Worm (Caenorhabditis elegans): ENCODE measurements around the gene sra-30.

The sra-30 gene

ce11 chrIV:15215470-15215869 lies 12.6 kb upstream of the sra-30 start, which contains the start of gene Y40H7A.10:
Y40H7A.10 (minus strand) TSS chrIV:15215597.
- TF ChIP-seq nhr-10 (tag; optimal IDR thresholded peaks at IDR 0.05) (no peak), madf-9 (GFP tag; conservative IDR thresholded peaks at IDR 0.05) (no peak), dve-1 (tag; optimal IDR thresholded peaks at IDR 0.05; ENCODE audit: insufficient read depth) (peak; percentile 43), dmd-6 (GFP tag; IDR thresholded peaks at IDR 0.05) (peak; percentile 77), T20F7.1 (GFP tag; optimal IDR thresholded peaks at IDR 0.05) (peak; percentile 3), mxl-2 (GFP tag; conservative IDR thresholded peaks at IDR 0.05) (no peak), nhr-41 (GFP tag; IDR thresholded peaks at IDR 0.05) (no peak), unc-39 (tag; optimal IDR thresholded peaks at IDR 0.05) (no peak), snpc-4 (tag; optimal IDR thresholded peaks at IDR 0.05) (no peak)

DNA sequence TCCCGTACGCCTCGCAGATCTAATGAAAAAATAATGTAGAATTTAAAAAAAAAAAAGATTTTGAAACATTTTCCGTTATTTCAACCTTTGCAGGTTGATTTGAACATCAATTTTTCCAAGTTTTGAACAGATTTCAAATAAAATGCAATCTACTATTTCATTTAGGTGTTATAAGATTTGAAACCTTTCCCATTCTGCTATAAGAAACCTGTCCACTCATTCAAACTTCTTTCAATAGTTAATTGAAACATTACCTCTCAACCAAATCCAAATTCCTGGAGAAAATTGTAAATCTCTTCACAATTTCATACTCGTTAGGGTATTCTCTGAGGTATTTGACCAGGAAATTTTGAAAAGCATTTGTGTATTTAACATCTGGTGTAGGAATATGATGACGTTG lies 11.9 kb upstream of the sra-30 start:
- TF ChIP-seq snpc-1.2 (GFP tag; IDR thresholded peaks at IDR 0.05) (peak; percentile 50; the same call in 1 of the 2 replicates), daf-12 (tag; optimal IDR thresholded peaks at IDR 0.05) (no peak), hlh-11 (tag; optimal IDR thresholded peaks at IDR 0.05) (no peak), set-16 (GFP tag; IDR thresholded peaks at IDR 0.05) (no peak), ceh-32 (tag; optimal IDR thresholded peaks at IDR 0.05; ENCODE audit: poor library complexity) (no peak)

DNA sequence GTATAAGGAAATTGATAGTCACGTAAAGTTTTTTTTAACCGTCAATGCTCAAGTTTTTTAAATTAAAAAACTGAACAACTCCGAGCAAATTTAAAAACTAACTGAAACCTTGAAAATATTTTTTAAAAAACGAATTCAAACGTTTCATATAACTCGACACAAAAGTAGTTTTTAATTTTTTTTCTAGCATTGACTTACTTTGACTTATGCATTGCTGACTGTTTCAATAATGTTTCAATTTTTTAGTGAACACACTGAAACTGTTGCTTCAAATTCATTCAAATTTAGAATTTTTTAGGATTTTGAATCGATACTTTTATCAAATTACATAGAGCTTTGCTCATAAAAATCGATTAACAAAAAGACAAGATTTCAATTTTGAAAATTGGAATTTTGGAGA lies 7.7 kb upstream of the sra-30 start:
- no peak for TF ChIP-seq lin-13 (GFP tag; optimal IDR thresholded peaks at IDR 0.05)
- no peak for TF ChIP-seq nhr-237 (tag; optimal IDR thresholded peaks at IDR 0.05)
- no peak for TF ChIP-seq hmg-1.1 (GFP tag; IDR thresholded peaks at IDR 0.05)
- TF ChIP-seq ztf-11 (tag; optimal IDR thresholded peaks at IDR 0.05) = no peak
- TF ChIP-seq ctbp-1 (GFP tag; IDR thresholded peaks at IDR 0.05) = no peak
- no peak for TF ChIP-seq unc-62 (GFP tag; optimal IDR thresholded peaks at IDR 0.05 in 1 of 2)
- no peak for TF ChIP-seq unc-62 (tag; optimal IDR thresholded peaks at IDR 0.05)
- no peak for TF ChIP-seq ces-1 (GFP tag; optimal IDR thresholded peaks at IDR 0.05)
- TF ChIP-seq ceh-82 (tag; optimal IDR thresholded peaks at IDR 0.05) = no peak
- TF ChIP-seq saeg-2 (GFP tag; IDR thresholded peaks at IDR 0.05) = no peak
- no peak for TF ChIP-seq spr-1 (tag; optimal IDR thresholded peaks at IDR 0.05)
- no peak for TF ChIP-seq spr-3 (GFP tag; optimal IDR thresholded peaks at IDR 0.05)
- TF ChIP-seq ztf-7 (tag; optimal IDR thresholded peaks at IDR 0.05) = no peak
- TF ChIP-seq tra-1 (GFP tag; IDR thresholded peaks at IDR 0.05) = no peak

DNA sequence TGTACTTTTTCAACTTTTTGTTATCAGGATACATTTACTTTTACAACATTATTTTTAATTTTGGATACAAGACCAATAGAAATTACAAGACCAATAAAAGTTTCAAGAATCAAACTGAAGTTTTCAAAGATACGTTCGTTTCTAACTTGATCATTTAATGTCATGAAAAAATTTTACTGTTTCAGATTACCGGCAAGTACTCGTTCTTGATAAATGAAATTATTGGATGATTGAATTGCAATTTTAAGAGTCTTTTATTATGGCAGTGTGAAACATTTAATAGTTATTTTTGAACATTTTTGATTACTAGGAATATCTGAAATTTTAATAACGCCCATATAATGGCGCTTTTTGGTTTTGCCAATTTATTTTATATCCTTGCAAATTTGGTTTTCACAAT lies 3.8 kb upstream of the sra-30 start:
- TF ChIP-seq F44E2.7 (GFP tag; IDR thresholded peaks at IDR 0.05) (no peak), lin-38 (GFP tag; IDR thresholded peaks at IDR 0.05) (no peak), snpc-1.2 (GFP tag; IDR thresholded peaks at IDR 0.05) (peak; percentile 55), nhr-42 (GFP tag; IDR thresholded peaks at IDR 0.05) (no peak), lsy-2 (tag; optimal IDR thresholded peaks at IDR 0.05) (no peak)

ce11 chrIV:15189450-15189849 lies 13.4 kb downstream of the sra-30 start:
- TF ChIP-seq snpc-1.2 (GFP tag; IDR thresholded peaks at IDR 0.05) (peak; percentile 66), mxl-2 (GFP tag; conservative IDR thresholded peaks at IDR 0.05) (0 out of 2 replicates have a peak, but pooled peaks have one; percentile 61), lin-1 (GFP tag; IDR thresholded peaks at IDR 0.05) (peak; percentile 39; the same call in 1 of the 2 replicates), Y105C5A.15 (GFP tag; IDR thresholded peaks at IDR 0.05) (peak; percentile 40; the same call in 1 of the 2 replicates), saeg-2 (GFP tag; IDR thresholded peaks at IDR 0.05) (0 out of 2 replicates have a peak, but pooled peaks have one; percentile 21), F44E2.7 (GFP tag; IDR thresholded peaks at IDR 0.05) (0 out of 2 replicates have a peak, but pooled peaks have one; percentile 18), D1046.2 (GFP tag; IDR thresholded peaks at IDR 0.05) (peak; percentile 60; the same call in 1 of the 2 replicates), php-3 (GFP tag; IDR thresholded peaks at IDR 0.05) (peak; percentile 77), lim-7 (GFP tag; IDR thresholded peaks at IDR 0.05) (peak; percentile 60; the same call in 1 of the 2 replicates), Y48G9A.11 (GFP tag; IDR thresholded peaks at IDR 0.05) (peak; percentile 68), vab-7 (GFP tag; IDR thresholded peaks at IDR 0.05) (0 out of 2 replicates have a peak, but pooled peaks have one; percentile 22)
